Fruit fly (Drosophila melanogaster): Measurements from ENCODE around the gene Fas1.
A peak's percentile ranks its signal among the peaks of the same experiment; 100 is the strongest.

The Fas1 gene

dm6 chr3R:16624750-16625549 is at the start of gene Fas1:
TSS of gene Fas1 (plus strand) at chr3R:16625238.
- TF ChIP-seq CG7101 (tag; optimal IDR thresholded peaks at IDR 0.05) (no peak), Mnt (GFP tag; optimal IDR thresholded peaks at IDR 0.05) (peak; percentile 32), CG7045 (GFP tag; optimal IDR thresholded peaks at IDR 0.05) (no peak), pad (GFP tag; optimal IDR thresholded peaks at IDR 0.05) (no peak), Hr96 (GFP tag; optimal IDR thresholded peaks at IDR 0.05) (peak; percentile 2), toe (GFP tag; optimal IDR thresholded peaks at IDR 0.05) (no peak), Crg-1 (GFP tag; optimal IDR thresholded peaks at IDR 0.05) (peak; percentile 1), CG12768 (GFP tag; optimal IDR thresholded peaks at IDR 0.05) (no peak), Clk (GFP tag; optimal IDR thresholded peaks at IDR 0.05) (no peak), CG1620 (GFP tag; optimal IDR thresholded peaks at IDR 0.05) (no peak), tj (GFP tag; optimal IDR thresholded peaks at IDR 0.05) (no peak), CG33017 (tag; optimal IDR thresholded peaks at IDR 0.05) (no peak), cnc (optimal IDR thresholded peaks at IDR 0.05) (no peak), kay (GFP tag; ENCODE audit: borderline replicate concordance) (peak; percentile 89), CG11617 (GFP tag; optimal IDR thresholded peaks at IDR 0.05) (no peak), CG14711 (tag; optimal IDR thresholded peaks at IDR 0.05) (no peak), cic (GFP tag; optimal IDR thresholded peaks at IDR 0.05) (no peak), CG5204 (GFP tag; optimal IDR thresholded peaks at IDR 0.05) (no peak), bab1 (GFP tag; optimal IDR thresholded peaks at IDR 0.05) (no peak), ovo (GFP tag; optimal IDR thresholded peaks at IDR 0.05) (no peak)

- TF ChIP-seq CG1620 (GFP tag; optimal IDR thresholded peaks at IDR 0.05) (no peak), Mnt (GFP tag; optimal IDR thresholded peaks at IDR 0.05) (no peak), pad (GFP tag; optimal IDR thresholded peaks at IDR 0.05) (no peak), kay (GFP tag; ENCODE audit: borderline replicate concordance) (no peak), Crg-1 (GFP tag; optimal IDR thresholded peaks at IDR 0.05) (no peak), cnc (optimal IDR thresholded peaks at IDR 0.05) (no peak), CG33017 (tag; optimal IDR thresholded peaks at IDR 0.05) (no peak), toe (GFP tag; optimal IDR thresholded peaks at IDR 0.05) (no peak)
Observed at dm6 chr3R:16583605-16584004, 41.4 kb upstream of the Fas1 start, which contains the start of gene Scp2. TSS of gene Scp2 (minus strand) at chr3R:16583663.

- TF ChIP-seq tj (GFP tag; optimal IDR thresholded peaks at IDR 0.05) (no peak), CG7045 (GFP tag; optimal IDR thresholded peaks at IDR 0.05) (no peak), bab1 (GFP tag; optimal IDR thresholded peaks at IDR 0.05) (no peak), Crg-1 (GFP tag; optimal IDR thresholded peaks at IDR 0.05) (no peak), Hr96 (GFP tag; optimal IDR thresholded peaks at IDR 0.05) (no peak), Clk (GFP tag; optimal IDR thresholded peaks at IDR 0.05) (no peak), pad (GFP tag; optimal IDR thresholded peaks at IDR 0.05) (no peak), CG11617 (GFP tag; optimal IDR thresholded peaks at IDR 0.05) (no peak), CG5204 (GFP tag; optimal IDR thresholded peaks at IDR 0.05) (no peak), CG7101 (tag; optimal IDR thresholded peaks at IDR 0.05) (no peak), cic (GFP tag; optimal IDR thresholded peaks at IDR 0.05) (no peak), CG14711 (tag; optimal IDR thresholded peaks at IDR 0.05) (no peak), kay (GFP tag; ENCODE audit: borderline replicate concordance) (no peak)
Observed at dm6 chr3R:16591407-16591806, 33.6 kb upstream of the Fas1 start.

dm6 chr3R:16594056-16594858 is 30.8 kb upstream of the Fas1 start, which contains the start of gene CG14892:
TSS of gene CG14892 (plus strand) at chr3R:16594414.
- TF ChIP-seq tj (GFP tag; optimal IDR thresholded peaks at IDR 0.05): no peak
- no peak for TF ChIP-seq cnc (optimal IDR thresholded peaks at IDR 0.05)
- TF ChIP-seq CG5204 (GFP tag; optimal IDR thresholded peaks at IDR 0.05): no peak
- TF ChIP-seq CG7101 (tag; optimal IDR thresholded peaks at IDR 0.05): no peak

- TF ChIP-seq Mnt (GFP tag; optimal IDR thresholded peaks at IDR 0.05) (no peak), Clk (GFP tag; optimal IDR thresholded peaks at IDR 0.05) (no peak), Crg-1 (GFP tag; optimal IDR thresholded peaks at IDR 0.05) (no peak)
Observed at dm6 chr3R:16594961-16595360, 30.1 kb upstream of the Fas1 start.

- no peak for TF ChIP-seq Clk (GFP tag; optimal IDR thresholded peaks at IDR 0.05)
- TF ChIP-seq bab1 (GFP tag; optimal IDR thresholded peaks at IDR 0.05): no peak
- TF ChIP-seq kay (GFP tag; ENCODE audit: borderline replicate concordance): no peak
- TF ChIP-seq tj (GFP tag; optimal IDR thresholded peaks at IDR 0.05): no peak
- TF ChIP-seq Hr96 (GFP tag; optimal IDR thresholded peaks at IDR 0.05): no peak
Observed at dm6 chr3R:16599647-16600046, 25.4 kb upstream of the Fas1 start.

dm6 chr3R:16600735-16601134 is 24.3 kb upstream of the Fas1 start:
- no peak for TF ChIP-seq cic (GFP tag; optimal IDR thresholded peaks at IDR 0.05)
- no peak for TF ChIP-seq Mnt (GFP tag; optimal IDR thresholded peaks at IDR 0.05)
- TF ChIP-seq CG12768 (GFP tag; optimal IDR thresholded peaks at IDR 0.05): no peak
- TF ChIP-seq tj (GFP tag; optimal IDR thresholded peaks at IDR 0.05): no peak
- no peak for TF ChIP-seq CG7045 (GFP tag; optimal IDR thresholded peaks at IDR 0.05)
- TF ChIP-seq cnc (optimal IDR thresholded peaks at IDR 0.05): no peak
- TF ChIP-seq CG7101 (tag; optimal IDR thresholded peaks at IDR 0.05): no peak
- TF ChIP-seq CG1620 (GFP tag; optimal IDR thresholded peaks at IDR 0.05): no peak
- TF ChIP-seq CG11617 (GFP tag; optimal IDR thresholded peaks at IDR 0.05): no peak
- TF ChIP-seq Clk (GFP tag; optimal IDR thresholded peaks at IDR 0.05): no peak
- TF ChIP-seq Crg-1 (GFP tag; optimal IDR thresholded peaks at IDR 0.05): no peak
